Worm (Caenorhabditis elegans): ENCODE data around the gene T28C6.8.

- TF ChIP-seq tab-1 (GFP tag; IDR thresholded peaks at IDR 0.05) (no peak), ztf-29 (GFP tag; IDR thresholded peaks at IDR 0.05) (no peak), cog-1 (tag; optimal IDR thresholded peaks at IDR 0.05) (no peak), ztf-23 (GFP tag; IDR thresholded peaks at IDR 0.05) (no peak), T22C8.4 (GFP tag; IDR thresholded peaks at IDR 0.05) (no peak)
Measured at ce11 chrIV:8816029-8816428, 14.5 kb downstream of the T28C6.8 start, which contains the start of gene grsp-2.

Measured in whole organism, midembryonic.